Fruit fly (Drosophila melanogaster): ENCODE measurements around the gene Raf.

Raf gene

DNA sequence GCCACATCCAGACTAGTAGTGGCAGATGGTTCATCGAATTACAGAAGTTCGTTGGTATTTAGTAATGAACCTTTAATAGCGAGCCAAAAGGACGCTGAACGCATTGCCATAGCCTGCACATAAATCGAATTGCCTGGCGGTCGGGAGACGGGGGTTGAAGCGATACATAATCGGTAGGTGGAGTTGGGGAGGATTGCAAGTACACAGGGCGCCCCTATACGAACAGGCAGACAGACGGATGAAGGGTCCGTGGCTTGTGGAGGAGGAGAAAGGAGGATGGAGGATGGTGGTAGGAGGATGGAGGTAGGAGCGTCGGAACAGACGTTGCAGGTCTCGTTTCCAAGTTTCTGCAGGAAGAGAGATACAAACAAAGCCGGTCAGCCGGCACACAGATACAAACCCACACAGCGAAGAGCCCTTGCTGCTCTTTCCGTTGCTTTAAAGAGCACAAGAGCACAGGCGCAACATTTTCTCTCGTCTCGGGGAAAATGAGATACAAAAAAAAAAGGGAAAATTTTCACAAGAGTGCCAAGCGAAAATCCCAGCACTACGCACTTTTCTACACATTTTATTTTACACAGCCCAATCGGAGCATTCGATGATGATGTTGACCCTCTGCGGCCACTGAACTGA lies 28.5 kb downstream of the Raf start:
- no peak for TF ChIP-seq EcR (GFP tag; optimal IDR thresholded peaks at IDR 0.05)
- TF ChIP-seq Dll (optimal IDR thresholded peaks at IDR 0.05) = no peak
- no peak for TF ChIP-seq psq (optimal IDR thresholded peaks at IDR 0.05)
- no peak for TF ChIP-seq pan (optimal IDR thresholded peaks at IDR 0.05)
- TF ChIP-seq usp (GFP tag; optimal IDR thresholded peaks at IDR 0.05) = no peak
- TF ChIP-seq CG8478 (optimal IDR thresholded peaks at IDR 0.05) = no peak

DNA sequence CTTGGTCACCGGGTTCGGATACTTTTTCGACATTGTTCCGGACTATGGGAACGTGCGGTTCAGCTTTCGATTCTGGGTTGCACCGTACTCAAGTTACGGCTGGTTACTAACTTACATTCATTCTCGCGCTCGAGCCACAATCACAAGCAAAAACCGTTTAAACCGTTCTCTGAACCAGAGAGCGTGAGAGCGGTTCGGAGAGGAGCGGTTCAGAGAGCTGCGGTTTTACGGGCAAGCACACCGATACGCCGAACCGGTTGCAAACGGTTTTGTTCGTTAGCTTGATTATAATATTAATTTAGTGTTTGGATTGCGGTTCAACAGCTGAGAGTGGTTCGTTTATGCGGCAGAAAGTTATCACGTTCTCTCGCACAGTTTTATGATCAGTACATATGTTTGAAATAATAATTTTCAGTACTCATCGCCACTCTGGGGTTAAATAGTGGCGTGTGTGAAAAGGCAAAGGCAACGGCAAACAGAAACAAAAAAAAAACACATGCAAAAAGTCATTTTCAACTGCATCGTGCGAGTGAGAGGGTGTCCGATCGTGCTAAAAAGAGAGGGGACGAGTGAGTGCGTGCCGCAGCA lies 30.5 kb downstream of the Raf start, which contains the start of gene CG14050:
CG14050 (minus strand) TSS at position 560 of the 588 bp plus-strand sequence.
- TF ChIP-seq pan (optimal IDR thresholded peaks at IDR 0.05) (no peak), Dll (optimal IDR thresholded peaks at IDR 0.05) (no peak), CG8478 (optimal IDR thresholded peaks at IDR 0.05) (no peak), EcR (GFP tag; optimal IDR thresholded peaks at IDR 0.05) (no peak), psq (optimal IDR thresholded peaks at IDR 0.05) (no peak), usp (GFP tag; optimal IDR thresholded peaks at IDR 0.05) (no peak)

dm6 chrX:2326828-2327227 lies 31.6 kb downstream of the Raf start, which contains the start of gene CG2854:
CG2854 (plus strand) TSS chrX:2327128.
- TF ChIP-seq EcR (GFP tag; optimal IDR thresholded peaks at IDR 0.05) = no peak
- no peak for TF ChIP-seq psq (optimal IDR thresholded peaks at IDR 0.05)

DNA sequence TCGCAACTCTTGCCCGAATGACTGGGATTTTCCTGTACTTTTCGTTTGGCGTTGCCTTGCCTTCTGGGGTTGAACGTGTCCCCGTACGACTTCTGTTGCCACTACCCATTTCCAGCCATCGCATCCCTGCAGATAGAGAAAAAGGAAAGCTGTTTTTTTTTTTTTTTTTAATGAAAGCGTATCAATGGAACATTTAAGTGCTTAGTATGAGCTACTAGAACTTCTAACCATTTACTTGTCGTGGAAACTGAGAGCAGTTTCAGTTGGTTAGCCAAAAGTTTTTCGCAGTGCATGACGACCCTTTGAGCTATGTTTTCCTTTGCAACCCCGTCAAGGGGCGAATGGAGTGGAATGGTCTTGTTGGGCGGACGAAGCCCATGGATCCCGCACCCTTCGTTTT lies 34.0 kb downstream of the Raf start:
- TF ChIP-seq Dll (optimal IDR thresholded peaks at IDR 0.05) = no peak
- no peak for TF ChIP-seq psq (optimal IDR thresholded peaks at IDR 0.05)
- no peak for TF ChIP-seq EcR (GFP tag; optimal IDR thresholded peaks at IDR 0.05)
- no peak for TF ChIP-seq CG8478 (optimal IDR thresholded peaks at IDR 0.05)
- TF ChIP-seq usp (GFP tag; optimal IDR thresholded peaks at IDR 0.05) = no peak
- no peak for TF ChIP-seq pan (optimal IDR thresholded peaks at IDR 0.05)

- TF ChIP-seq EcR (GFP tag; optimal IDR thresholded peaks at IDR 0.05) (no peak), CG8478 (optimal IDR thresholded peaks at IDR 0.05) (no peak), usp (GFP tag; optimal IDR thresholded peaks at IDR 0.05) (no peak), Dll (optimal IDR thresholded peaks at IDR 0.05) (no peak), psq (optimal IDR thresholded peaks at IDR 0.05) (no peak), pan (optimal IDR thresholded peaks at IDR 0.05) (no peak)
Observed at dm6 chrX:2332784-2333183, 37.5 kb downstream of the Raf start.

- no peak for TF ChIP-seq CG8478 (optimal IDR thresholded peaks at IDR 0.05)
Observed at dm6 chrX:2334025-2334424, 38.8 kb downstream of the Raf start.

DNA sequence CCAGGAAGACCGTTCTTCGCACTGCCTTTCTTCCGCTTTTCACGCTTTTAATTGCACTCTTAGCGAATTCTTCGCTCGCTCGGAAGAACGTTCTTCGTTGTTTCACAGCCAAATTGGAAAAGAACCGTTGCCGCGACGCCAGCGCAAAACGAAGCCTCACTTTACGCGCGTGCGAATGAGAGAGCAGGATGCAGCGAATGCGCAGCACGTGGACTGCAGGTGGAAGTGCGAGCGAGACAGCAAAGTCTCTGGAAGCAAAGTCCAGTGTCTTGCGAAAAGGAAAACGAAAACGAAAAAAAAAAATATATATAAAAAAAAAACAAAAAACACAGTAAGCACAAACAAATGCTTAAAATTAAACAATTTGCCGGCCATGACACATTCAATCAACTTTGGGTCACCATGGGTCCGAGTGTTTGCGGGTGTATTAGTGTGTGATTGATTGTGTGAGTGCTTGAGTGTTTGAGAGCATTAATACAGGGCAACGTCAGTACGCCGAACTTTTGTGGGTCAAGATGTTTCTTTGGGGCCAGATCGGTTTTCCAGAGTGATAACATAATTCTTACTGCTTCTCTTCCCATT lies 39.4 kb downstream of the Raf start, which contains the start of gene Ilp6:
Ilp6 (minus strand) TSS at position 103 of the 582 bp plus-strand sequence.
- no peak for TF ChIP-seq psq (optimal IDR thresholded peaks at IDR 0.05)
- TF ChIP-seq CG8478 (optimal IDR thresholded peaks at IDR 0.05) = no peak
- TF ChIP-seq usp (GFP tag; optimal IDR thresholded peaks at IDR 0.05) = no peak
- no peak for TF ChIP-seq pan (optimal IDR thresholded peaks at IDR 0.05)
- no peak for TF ChIP-seq EcR (GFP tag; optimal IDR thresholded peaks at IDR 0.05)
- no peak for TF ChIP-seq Dll (optimal IDR thresholded peaks at IDR 0.05)

DNA sequence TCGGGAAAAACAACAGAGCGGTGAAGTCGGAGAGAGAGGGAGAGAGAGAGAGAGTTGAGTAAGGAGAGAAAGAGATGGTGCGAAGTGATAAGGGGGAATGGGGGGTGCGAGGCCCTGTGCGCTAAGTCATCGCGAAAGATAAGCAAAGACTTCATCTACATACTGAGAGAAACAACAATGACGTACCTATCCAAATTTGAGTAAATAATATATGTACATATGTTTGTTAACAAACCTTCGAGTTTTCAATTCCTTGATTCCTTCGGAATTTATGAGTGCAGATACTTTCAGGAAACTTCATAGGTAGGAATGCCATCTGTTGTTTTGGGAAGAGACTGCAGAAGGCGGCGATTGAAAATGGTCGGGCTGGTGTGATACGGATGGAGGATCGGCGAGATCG lies 41.2 kb downstream of the Raf start:
- TF ChIP-seq Dll (optimal IDR thresholded peaks at IDR 0.05) = no peak
- TF ChIP-seq CG8478 (optimal IDR thresholded peaks at IDR 0.05) = no peak
- TF ChIP-seq EcR (GFP tag; optimal IDR thresholded peaks at IDR 0.05) = no peak
- TF ChIP-seq pan (optimal IDR thresholded peaks at IDR 0.05) = no peak
- no peak for TF ChIP-seq psq (optimal IDR thresholded peaks at IDR 0.05)
- TF ChIP-seq usp (GFP tag; optimal IDR thresholded peaks at IDR 0.05) = no peak

dm6 chrX:2337184-2337583 lies 41.9 kb downstream of the Raf start:
- no peak for TF ChIP-seq Dll (optimal IDR thresholded peaks at IDR 0.05)
- TF ChIP-seq usp (GFP tag; optimal IDR thresholded peaks at IDR 0.05) = no peak
- no peak for TF ChIP-seq pan (optimal IDR thresholded peaks at IDR 0.05)
- peak in 1 of 2 experiments; percentile 1 for TF ChIP-seq EcR (GFP tag; optimal IDR thresholded peaks at IDR 0.05)
- TF ChIP-seq psq (optimal IDR thresholded peaks at IDR 0.05) = no peak
- no peak for TF ChIP-seq CG8478 (optimal IDR thresholded peaks at IDR 0.05)

dm6 chrX:2340009-2340733 lies 44.9 kb downstream of the Raf start:
- TF ChIP-seq Dll (optimal IDR thresholded peaks at IDR 0.05) = no peak
- TF ChIP-seq EcR (GFP tag; optimal IDR thresholded peaks at IDR 0.05) = no peak
- TF ChIP-seq CG8478 (optimal IDR thresholded peaks at IDR 0.05) = no peak
- no peak for TF ChIP-seq pan (optimal IDR thresholded peaks at IDR 0.05)
- TF ChIP-seq psq (optimal IDR thresholded peaks at IDR 0.05) = no peak

- TF ChIP-seq EcR (GFP tag; optimal IDR thresholded peaks at IDR 0.05) = no peak
Observed at dm6 chrX:2344370-2344769, 49.1 kb downstream of the Raf start, which contains the start of gene mRpL14. mRpL14 (minus strand) TSS chrX:2344649.

DNA sequence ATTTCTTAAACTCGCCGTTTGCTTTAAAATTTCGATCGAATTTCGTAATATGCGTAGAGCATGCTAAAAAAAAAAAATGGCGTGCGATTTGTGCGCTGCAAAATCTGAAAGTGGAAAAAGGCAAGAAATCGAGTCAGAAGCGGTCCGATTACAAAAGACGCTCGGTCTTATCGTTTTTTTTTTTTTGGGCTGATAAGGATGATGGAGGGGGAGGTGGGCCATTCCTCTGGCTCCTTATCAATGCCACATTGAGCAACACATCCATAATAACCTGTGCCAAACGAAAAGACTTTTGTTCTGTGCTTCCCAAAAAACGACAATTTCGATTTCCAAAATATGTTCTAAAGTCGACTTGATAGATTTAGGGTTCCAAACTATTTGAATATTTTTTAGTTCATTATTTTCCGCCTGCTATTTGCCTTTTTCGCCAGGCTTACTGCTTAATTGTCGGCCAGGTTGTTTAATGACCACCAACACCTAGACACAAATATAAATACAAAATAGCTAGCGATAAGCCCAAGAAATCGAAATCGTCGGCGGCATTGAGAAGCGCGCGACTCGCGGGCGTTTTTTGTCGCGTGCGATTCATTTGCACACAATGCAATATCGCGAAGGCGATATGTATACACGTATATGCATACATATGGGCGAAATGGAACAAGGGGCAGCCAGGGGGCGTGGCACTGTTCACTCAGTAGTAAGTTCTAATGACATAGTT lies 54.4 kb downstream of the Raf start:
- TF ChIP-seq CG8478 (optimal IDR thresholded peaks at IDR 0.05) = no peak
- no peak for TF ChIP-seq Dll (optimal IDR thresholded peaks at IDR 0.05)
- TF ChIP-seq pan (optimal IDR thresholded peaks at IDR 0.05) = no peak
- TF ChIP-seq usp (GFP tag; optimal IDR thresholded peaks at IDR 0.05) = no peak
- no peak for TF ChIP-seq psq (optimal IDR thresholded peaks at IDR 0.05)
- no peak for TF ChIP-seq EcR (GFP tag; optimal IDR thresholded peaks at IDR 0.05)
